Worm (Caenorhabditis elegans): ENCODE measurements around the gene mps-4.

- TF ChIP-seq ceh-30 (tag; optimal IDR thresholded peaks at IDR 0.05) (no peak), fkh-10 (GFP tag; optimal IDR thresholded peaks at IDR 0.05) (no peak), Y22D7AL.16 (tag; optimal IDR thresholded peaks at IDR 0.05) (no peak), ets-4 (tag; optimal IDR thresholded peaks at IDR 0.05) (no peak), nhr-11 (tag; optimal IDR thresholded peaks at IDR 0.05) (no peak), rnt-1 (tag; optimal IDR thresholded peaks at IDR 0.05) (no peak), odd-2 (tag; optimal IDR thresholded peaks at IDR 0.05) (no peak), K09A11.1 (tag; optimal IDR thresholded peaks at IDR 0.05; ENCODE audit: insufficient read depth) (no peak), syd-9 (tag; optimal IDR thresholded peaks at IDR 0.05) (no peak), pqm-1 (tag; optimal IDR thresholded peaks at IDR 0.05) (no peak), dmd-4 (tag; optimal IDR thresholded peaks at IDR 0.05; ENCODE audit: borderline replicate concordance) (no peak)
Measured at ce11 chrIII:8291268-8292032, 19.9 kb upstream of the mps-4 start.
